Fruit fly (Drosophila melanogaster): ENCODE measurements around the gene CG8997.

DNA sequence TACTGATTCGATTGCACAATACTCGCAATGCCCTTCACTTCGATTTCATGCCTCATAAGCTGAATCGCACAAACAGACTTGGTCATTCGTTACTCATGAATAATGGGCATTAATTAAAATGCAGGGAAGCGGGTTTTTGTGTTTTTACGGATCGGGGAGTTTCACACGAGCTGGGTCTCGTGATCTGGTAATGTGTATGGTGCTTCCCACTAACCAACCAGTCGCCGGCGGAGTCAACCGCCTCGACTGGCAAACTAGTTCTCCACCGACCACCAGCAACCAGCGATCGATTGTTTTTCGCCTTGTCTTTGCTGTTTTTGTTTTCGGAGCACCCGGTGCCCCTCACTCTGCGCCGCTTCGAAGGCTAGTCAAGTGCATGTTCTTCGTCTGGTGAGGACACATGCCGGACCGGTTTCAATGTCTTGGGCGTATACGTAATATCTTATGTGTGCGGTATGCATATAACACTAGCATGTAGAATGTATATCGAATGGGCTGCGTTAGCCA, 40.5 kb downstream of the CG8997 start:
- TF ChIP-seq CG8478 (optimal IDR thresholded peaks at IDR 0.05) (no peak), CTCF (optimal IDR thresholded peaks at IDR 0.05) (no peak)
